Fruit fly (Drosophila melanogaster): ENCODE results near the gene Cyp4ac1.

DNA sequence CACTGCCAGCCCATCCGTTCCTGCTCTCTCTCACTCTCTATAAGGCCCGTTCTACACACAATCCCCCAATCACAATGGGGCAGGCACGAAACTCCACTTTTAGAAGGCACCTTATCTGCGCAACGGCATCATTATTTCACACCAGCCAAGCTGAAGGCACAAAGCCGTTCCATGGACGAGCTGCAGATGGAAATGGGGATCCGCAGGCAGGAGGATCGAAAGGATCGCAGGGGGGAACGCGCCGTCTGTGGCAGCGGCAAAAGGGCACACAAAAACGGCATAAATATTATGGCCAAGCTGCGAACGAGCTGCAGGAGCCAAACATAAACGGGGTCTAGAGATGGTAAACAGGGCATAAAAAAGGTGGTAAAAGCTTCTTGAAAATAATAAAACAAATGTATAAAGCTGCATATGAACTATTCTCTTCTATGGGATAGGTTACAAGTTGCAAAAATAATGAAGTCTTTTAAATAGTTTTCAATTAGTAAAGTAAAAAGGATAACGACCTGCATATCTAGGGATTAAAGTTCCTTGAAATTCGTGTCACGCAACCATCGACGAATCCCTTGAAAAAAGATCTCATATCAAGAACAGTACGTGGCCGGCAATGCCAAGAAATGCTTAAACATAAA lies 11.3 kb upstream of the Cyp4ac1 start:
- TF ChIP-seq CTCF (optimal IDR thresholded peaks at IDR 0.05) (no peak), CG8478 (optimal IDR thresholded peaks at IDR 0.05) (no peak)
